Worm (Caenorhabditis elegans): ENCODE measurements around the gene fipr-16.

fipr-16 gene

DNA sequence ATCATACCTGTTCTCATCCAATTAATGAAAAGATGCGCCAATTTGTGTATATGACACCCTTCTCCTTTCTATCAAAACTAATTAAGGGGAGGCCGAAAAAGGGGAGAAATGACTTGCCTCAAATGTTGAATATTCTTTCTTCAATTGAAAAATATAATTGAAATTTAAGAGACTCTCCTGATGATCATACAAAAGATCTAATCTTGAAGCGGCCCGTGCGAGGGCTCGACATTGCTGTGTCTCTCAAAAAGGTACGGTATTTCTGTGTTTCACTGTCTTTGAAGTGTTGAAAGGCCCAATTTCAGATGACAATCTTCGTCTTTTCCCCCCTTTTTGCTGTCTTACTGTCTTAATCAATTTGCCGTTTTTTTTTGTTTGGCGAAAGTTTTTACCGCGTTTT is 30.2 kb upstream of the fipr-16 start (continued):
- TF ChIP-seq nhr-84 (tag; optimal IDR thresholded peaks at IDR 0.05) (no peak), aly-2 (tag; optimal IDR thresholded peaks at IDR 0.05) (no peak), nhr-12 (tag; optimal IDR thresholded peaks at IDR 0.05) (no peak), vab-15 (tag; optimal IDR thresholded peaks at IDR 0.05) (no peak)

- TF ChIP-seq nhr-76 (tag; optimal IDR thresholded peaks at IDR 0.05): no peak
- no peak for TF ChIP-seq irx-1 (tag; optimal IDR thresholded peaks at IDR 0.05)
- TF ChIP-seq lsy-2 (tag; optimal IDR thresholded peaks at IDR 0.05): no peak
- TF ChIP-seq C16A3.4 (tag; optimal IDR thresholded peaks at IDR 0.05): no peak
- TF ChIP-seq nhr-85 (tag): no peak
- no peak for TF ChIP-seq ceh-90 (tag; optimal IDR thresholded peaks at IDR 0.05)
- no peak for TF ChIP-seq pag-3 (tag; optimal IDR thresholded peaks at IDR 0.05; ENCODE audit: borderline replicate concordance, insufficient read depth)
- no peak for TF ChIP-seq ama-1 (optimal IDR thresholded peaks at IDR 0.05)
- no peak for TF ChIP-seq C04F5.9 (tag; optimal IDR thresholded peaks at IDR 0.05)
- no peak for TF ChIP-seq hlh-4 (tag; optimal IDR thresholded peaks at IDR 0.05)
- no peak for TF ChIP-seq ceh-82 (tag; optimal IDR thresholded peaks at IDR 0.05)
These were observed 29.5 kb upstream of the fipr-16 start for ce11 chrIII:8620259-8620658.

ce11 chrIII:8618412-8618960 is 27.7 kb upstream of the fipr-16 start, which contains the start of gene C13G5.2:
C13G5.2 (minus strand) TSS chrIII:8618462.
- TF ChIP-seq efl-1 (optimal IDR thresholded peaks at IDR 0.05): no peak
- peak in 1 of 2 experiments; percentile 33 for TF ChIP-seq efl-1 (GFP tag; optimal IDR thresholded peaks at IDR 0.05 in 1 of 2)
- TF ChIP-seq nhr-85 (tag): no peak
- no peak for TF ChIP-seq ztf-11 (tag; optimal IDR thresholded peaks at IDR 0.05)
- no peak for TF ChIP-seq snpc-4 (tag; optimal IDR thresholded peaks at IDR 0.05)
- TF ChIP-seq nhr-77 (tag; optimal IDR thresholded peaks at IDR 0.05): no peak

- no peak for TF ChIP-seq efl-1 (optimal IDR thresholded peaks at IDR 0.05)
- peak in 1 of 2 experiments; percentile 35 for TF ChIP-seq efl-1 (GFP tag; optimal IDR thresholded peaks at IDR 0.05 in 1 of 2)
- TF ChIP-seq fkh-10 (GFP tag; optimal IDR thresholded peaks at IDR 0.05): no peak
These were observed 25.8 kb upstream of the fipr-16 start, which contains the start of gene C06E1.11 for ce11 chrIII:8616587-8616986. C06E1.11 (minus strand) TSS chrIII:8616687.

DNA sequence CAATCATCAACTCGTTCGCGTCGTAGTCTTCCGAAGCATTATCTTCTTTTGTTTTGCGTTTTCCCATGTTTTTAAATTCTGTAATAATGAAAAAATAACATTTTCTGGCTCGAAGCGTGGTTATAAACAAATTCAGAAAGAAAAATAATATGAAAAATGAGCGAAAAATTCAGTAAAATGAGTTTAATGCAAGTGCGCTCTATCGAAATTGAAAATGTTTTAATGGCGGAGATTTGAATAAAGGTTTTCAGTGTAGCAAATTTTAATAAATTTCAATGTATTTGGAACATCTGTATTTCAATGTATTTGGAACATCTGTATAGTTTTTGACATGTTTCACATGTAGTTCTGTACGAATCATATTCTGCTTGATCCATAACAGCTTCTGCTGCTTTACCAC is 23.7 kb upstream of the fipr-16 start, which contains the start of gene rha-2:
rha-2 (minus strand) TSS at position 80 of the 400 bp plus-strand sequence.
- TF ChIP-seq C16A3.4 (tag; optimal IDR thresholded peaks at IDR 0.05) (peak; percentile 42), snu-23 (GFP tag; optimal IDR thresholded peaks at IDR 0.05) (peak; percentile 13), lin-39 (tag; optimal IDR thresholded peaks at IDR 0.05) (peak; percentile 11), xbp-1 (tag; optimal IDR thresholded peaks at IDR 0.05) (peak; percentile 5), swsn-7 (tag; optimal IDR thresholded peaks at IDR 0.05) (no peak), efl-1 (optimal IDR thresholded peaks at IDR 0.05) (peak; percentile 62 to 88), efl-1 (GFP tag; optimal IDR thresholded peaks at IDR 0.05 in 1 of 2) (peak; percentile 90 to 99), lin-15B (tag; optimal IDR thresholded peaks at IDR 0.05) (peak; percentile 12), lsy-2 (tag; optimal IDR thresholded peaks at IDR 0.05) (peak; percentile 31 to 72), isw-1 (GFP tag; IDR thresholded peaks at IDR 0.05) (peak; percentile 12; the same call in 1 of the 2 replicates), ceh-82 (tag; optimal IDR thresholded peaks at IDR 0.05) (peak in 1 of 3 experiments; percentile 27), F16B12.6 (tag; optimal IDR thresholded peaks at IDR 0.05) (peak; percentile 22), zip-4 (GFP tag; optimal IDR thresholded peaks at IDR 0.05) (no peak), ets-5 (GFP tag; IDR thresholded peaks at IDR 0.05) (no peak), lin-35 (GFP tag; optimal IDR thresholded peaks at IDR 0.05) (peak; percentile 89 to 95), hlh-4 (tag; optimal IDR thresholded peaks at IDR 0.05) (no peak), nhr-47 (tag; optimal IDR thresholded peaks at IDR 0.05) (peak; percentile 3), blmp-1 (tag; optimal IDR thresholded peaks at IDR 0.05) (peak; percentile 15), ama-1 (optimal IDR thresholded peaks at IDR 0.05) (no peak), dpl-1 (GFP tag; optimal IDR thresholded peaks at IDR 0.05) (peak; percentile 83 to 91 (median 88))
